Worm (Caenorhabditis elegans) whole organism, L2 larva: Measurements from ENCODE around the gene K04C2.7.
A peak's percentile ranks its signal among the peaks of the same experiment; 100 is the strongest.

Source experiments
- C34F6.9 ChIP-seq: fragments of 150-350 bp; optimal IDR thresholded peaks from 2 replicates; lab custom pipeline; 2014; ENCODE audit warnings: missing biosample characterization, missing genetic modification characterization
- F13H6.1 ChIP-seq: sonication (generic microtip); optimal IDR thresholded peaks from 2 replicates; lab custom pipeline; 2016; ENCODE audit warnings: missing genetic modification characterization, missing compliant biosample characterization
- R02D3.7 ChIP-seq: fragments of 150-350 bp; optimal IDR thresholded peaks from 2 replicates; lab custom pipeline; 2014; ENCODE audit warnings: missing biosample characterization, missing genetic modification characterization
- Y55F3AM.14 ChIP-seq: fragments of 200-800 bp; sonication (Bioruptor generic); optimal IDR thresholded peaks from 2 replicates; lab custom pipeline; 2018; ENCODE audit warnings: mild to moderate bottlenecking, missing genetic modification characterization, missing compliant biosample characterization
- ZK546.5 ChIP-seq: sonication (generic microtip); optimal IDR thresholded peaks from 2 replicates; lab custom pipeline; 2017; ENCODE audit warnings: missing biosample characterization, missing genetic modification characterization
- alr-1 ChIP-seq: fragments of 150-350 bp; optimal IDR thresholded peaks from 2 replicates; lab custom pipeline; 2014; ENCODE audit warnings: missing biosample characterization, missing genetic modification characterization
- aly-2 ChIP-seq: fragments of 150-350 bp; optimal IDR thresholded peaks from 2 replicates; lab custom pipeline; 2014; ENCODE audit warnings: missing biosample characterization, missing genetic modification characterization
- ama-1 ChIP-seq: fragments of 150-350 bp; optimal IDR thresholded peaks from 2 replicates; lab custom pipeline; 2018; ENCODE audit warnings: inconsistent platforms
- blmp-1 ChIP-seq: sonication (generic microtip); optimal IDR thresholded peaks from 2 replicates; lab custom pipeline; 2017; ENCODE audit warnings: missing genetic modification characterization, mild to moderate bottlenecking, missing compliant biosample characterization, antibody characterized with exemption, moderate library complexity; ENCODE audit not compliant: insufficient read depth
- ceh-16 ChIP-seq: fragments of 150-350 bp; optimal IDR thresholded peaks from 2 replicates; lab custom pipeline; 2014; ENCODE audit warnings: missing biosample characterization, missing genetic modification characterization
- ceh-82 ChIP-seq: fragments of 150-350 bp; optimal IDR thresholded peaks from 2 replicates; lab custom pipeline; 2014; ENCODE audit warnings: missing biosample characterization, missing genetic modification characterization
- crh-2 ChIP-seq: sonication (generic microtip); optimal IDR thresholded peaks from 2 replicates; lab custom pipeline; 2017; ENCODE audit warnings: missing biosample characterization, missing genetic modification characterization
- dmd-4 ChIP-seq: sonication (generic microtip); optimal IDR thresholded peaks from 2 replicates; lab custom pipeline; 2017; ENCODE audit warnings: missing biosample characterization, missing genetic modification characterization
- egl-27 ChIP-seq: sonication (generic microtip); optimal IDR thresholded peaks from 3 replicates; lab custom pipeline; 2017; ENCODE audit warnings: missing biosample characterization, missing genetic modification reagents, missing genetic modification characterization
- elt-1 ChIP-seq: fragments of 150-350 bp; optimal IDR thresholded peaks from 2 replicates; lab custom pipeline; 2014; ENCODE audit warnings: missing biosample characterization, missing genetic modification characterization
- elt-3 ChIP-seq: sonication (generic microtip); optimal IDR thresholded peaks from 2 replicates; lab custom pipeline; 2017; ENCODE audit warnings: missing biosample characterization, missing genetic modification characterization
- fos-1 ChIP-seq: fragments of 150-350 bp; optimal IDR thresholded peaks from 2 replicates; lab custom pipeline; 2014; ENCODE audit warnings: missing biosample characterization, missing genetic modification characterization
- gmeb-1 ChIP-seq: fragments of 150-350 bp; optimal IDR thresholded peaks from 2 replicates; lab custom pipeline; 2014; ENCODE audit warnings: missing biosample characterization, missing genetic modification characterization
- lin-11 ChIP-seq: fragments of 150-350 bp; sonication (generic microtip); optimal IDR thresholded peaks from 2 replicates; lab custom pipeline; 2014; ENCODE audit warnings: missing biosample characterization, missing genetic modification characterization, inconsistent platforms, mixed read lengths
- lin-13 ChIP-seq: fragments of 150-350 bp; optimal IDR thresholded peaks from 2 replicates; lab custom pipeline; 2014; ENCODE audit warnings: missing biosample characterization, missing genetic modification reagents, missing genetic modification characterization
- lin-39 ChIP-seq: fragments of 150-350 bp; optimal IDR thresholded peaks from 2 replicates; lab custom pipeline; 2014; ENCODE audit warnings: missing biosample characterization, missing genetic modification reagents, missing genetic modification characterization
- lsy-2 ChIP-seq, 2 experiments: fragments of 150-350 bp in 1 of 2; sonication (generic microtip) in 1 of 2; optimal IDR thresholded peaks; 2 replicates each; lab custom pipeline; 2014 to 2017; ENCODE audit warnings: missing biosample characterization in 2 of 2, missing genetic modification characterization in 2 of 2
- mab-5 ChIP-seq: fragments of 150-350 bp; optimal IDR thresholded peaks from 2 replicates; lab custom pipeline; 2014; ENCODE audit warnings: missing biosample characterization, missing genetic modification characterization
- mbf-1 ChIP-seq: sonication (generic microtip); optimal IDR thresholded peaks from 2 replicates; lab custom pipeline; 2017; ENCODE audit warnings: missing biosample characterization, missing genetic modification characterization
- mdl-1 ChIP-seq, 2 experiments: fragments of 150-350 bp in 1 of 2; sonication (generic microtip) in 1 of 2; optimal IDR thresholded peaks; 2 replicates each; lab custom pipeline; 2017; ENCODE audit warnings: missing biosample characterization in 2 of 2, missing genetic modification characterization in 2 of 2
- nhr-10 ChIP-seq: sonication (generic microtip); optimal IDR thresholded peaks from 2 replicates; lab custom pipeline; 2017; ENCODE audit warnings: missing biosample characterization, missing genetic modification characterization
- nhr-11 ChIP-seq: fragments of 150-350 bp; optimal IDR thresholded peaks from 2 replicates; lab custom pipeline; 2014; ENCODE audit warnings: missing biosample characterization, missing genetic modification characterization
- nhr-12 ChIP-seq: fragments of 150-350 bp; optimal IDR thresholded peaks from 2 replicates; lab custom pipeline; 2014; ENCODE audit warnings: missing biosample characterization, missing genetic modification characterization
- nhr-129 ChIP-seq: fragments of 150-350 bp; optimal IDR thresholded peaks from 2 replicates; lab custom pipeline; 2014; ENCODE audit warnings: missing biosample characterization, missing genetic modification characterization
- nhr-21 ChIP-seq: fragments of 150-350 bp; optimal IDR thresholded peaks from 2 replicates; lab custom pipeline; 2014; ENCODE audit warnings: missing biosample characterization, missing genetic modification characterization
- nhr-23 ChIP-seq: fragments of 150-350 bp; optimal IDR thresholded peaks from 2 replicates; lab custom pipeline; 2014; ENCODE audit warnings: missing biosample characterization, missing genetic modification reagents, missing genetic modification characterization
- nhr-237 ChIP-seq: fragments of 150-350 bp; optimal IDR thresholded peaks from 2 replicates; lab custom pipeline; 2014; ENCODE audit warnings: missing biosample characterization, missing genetic modification characterization
- nhr-25 ChIP-seq: fragments of 150-350 bp; sonication (generic microtip); optimal IDR thresholded peaks from 3 replicates; lab custom pipeline; 2014; ENCODE audit warnings: missing biosample characterization, missing genetic modification characterization
- nhr-6 ChIP-seq: fragments of 150-350 bp; optimal IDR thresholded peaks from 2 replicates; lab custom pipeline; 2014; ENCODE audit warnings: missing biosample characterization, missing genetic modification characterization
- nhr-77 ChIP-seq: fragments of 150-350 bp; optimal IDR thresholded peaks from 2 replicates; lab custom pipeline; 2014; ENCODE audit warnings: missing biosample characterization, missing genetic modification characterization
- peb-1 ChIP-seq: fragments of 150-350 bp; optimal IDR thresholded peaks from 2 replicates; lab custom pipeline; 2014; ENCODE audit warnings: missing biosample characterization, missing genetic modification characterization
- sem-4 ChIP-seq: fragments of 150-350 bp; optimal IDR thresholded peaks from 2 replicates; lab custom pipeline; 2014; ENCODE audit warnings: missing biosample characterization, missing genetic modification reagents, missing genetic modification characterization
- skn-1 ChIP-seq: sonication (generic microtip); optimal IDR thresholded peaks from 2 replicates; lab custom pipeline; 2017; ENCODE audit warnings: missing biosample characterization, missing genetic modification characterization
- sma-3 ChIP-seq: sonication (generic microtip); optimal IDR thresholded peaks from 2 replicates; lab custom pipeline; 2016; ENCODE audit warnings: missing genetic modification reagents, missing genetic modification characterization, missing compliant biosample characterization
- sma-9 ChIP-seq, 2 experiments: fragments of 150-350 bp in 1 of 2; sonication (generic microtip) in 1 of 2; optimal IDR thresholded peaks; 2 replicates each; lab custom pipeline; 2014 to 2016; ENCODE audit warnings: missing genetic modification characterization in 2 of 2, mild to moderate bottlenecking in 1 of 2, missing biosample characterization in 1 of 2, missing compliant biosample characterization in 1 of 2, missing genetic modification reagents in 1 of 2, moderate library complexity in 1 of 2
- snpc-4 ChIP-seq: fragments of 150-350 bp; optimal IDR thresholded peaks from 2 replicates; lab custom pipeline; 2014; ENCODE audit warnings: missing biosample characterization, missing genetic modification characterization
- unc-39 ChIP-seq: fragments of 150-350 bp; optimal IDR thresholded peaks from 2 replicates; lab custom pipeline; 2014; ENCODE audit warnings: missing biosample characterization, missing genetic modification characterization
- unc-55 ChIP-seq: fragments of 150-350 bp; sonication (generic microtip); optimal IDR thresholded peaks from 3 replicates; lab custom pipeline; 2014; ENCODE audit warnings: missing biosample characterization, missing genetic modification reagents, missing genetic modification characterization
- unc-62 ChIP-seq: fragments of 150-350 bp; optimal IDR thresholded peaks from 2 replicates; lab custom pipeline; 2014; ENCODE audit warnings: missing biosample characterization, missing genetic modification reagents, missing genetic modification characterization
- zag-1 ChIP-seq: fragments of 150-350 bp; optimal IDR thresholded peaks from 2 replicates; lab custom pipeline; 2014; ENCODE audit warnings: missing biosample characterization, missing genetic modification characterization
- ztf-1 ChIP-seq: fragments of 200-800 bp; sonication (Bioruptor generic); conservative IDR thresholded peaks from 2 replicates; pipeline ENCODE4 v1.3.6; 2022; ENCODE audit warnings: missing genetic modification characterization, missing compliant biosample characterization
- ztf-11 ChIP-seq: sonication (generic microtip); optimal IDR thresholded peaks from 2 replicates; lab custom pipeline; 2017; ENCODE audit warnings: missing biosample characterization, missing genetic modification characterization
- ztf-4 ChIP-seq: fragments of 150-350 bp; optimal IDR thresholded peaks from 2 replicates; lab custom pipeline; 2014; ENCODE audit warnings: missing biosample characterization, missing genetic modification characterization

The K04C2.7 gene

DNA sequence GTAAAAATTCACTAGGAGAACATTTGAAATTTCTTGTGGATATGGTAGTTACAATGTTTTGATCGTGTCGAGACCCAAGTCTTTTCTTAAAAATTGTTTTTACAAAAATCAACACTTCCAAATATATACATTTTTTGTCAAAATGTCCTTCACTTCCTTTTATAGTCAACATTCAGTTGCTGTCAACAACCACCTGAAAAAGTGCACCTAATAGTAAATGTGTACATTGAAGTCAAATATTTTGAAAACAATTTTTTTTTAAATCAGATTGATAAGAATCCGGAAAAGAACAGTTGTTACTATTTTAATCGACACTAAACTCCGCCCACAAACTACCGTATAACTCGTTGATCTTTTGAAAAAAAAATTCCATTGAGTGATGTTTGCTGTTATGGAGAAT lies 14.8 kb downstream of the K04C2.7 start:
- TF ChIP-seq gmeb-1 (tag; lab: Kevin White, UChicago) (no peak), nhr-129 (tag; lab: Kevin White, UChicago) (no peak), nhr-21 (tag; lab: Kevin White, UChicago) (no peak), sma-3 (GFP tag; lab: Kevin White, UChicago) (no peak), lsy-2 (tag; optimal IDR thresholded peaks at IDR 0.05; lab: Kevin White, UChicago) (no peak), skn-1 (no peak), ztf-4 (tag; lab: Kevin White, UChicago) (no peak), ztf-11 (tag; lab: Kevin White, UChicago) (no peak), egl-27 (tag; lab: Kevin White, UChicago) (no peak), ceh-82 (tag; lab: Kevin White, UChicago) (no peak)
- TF ChIP-seq, all 48 proteins: peak for 0

DNA sequence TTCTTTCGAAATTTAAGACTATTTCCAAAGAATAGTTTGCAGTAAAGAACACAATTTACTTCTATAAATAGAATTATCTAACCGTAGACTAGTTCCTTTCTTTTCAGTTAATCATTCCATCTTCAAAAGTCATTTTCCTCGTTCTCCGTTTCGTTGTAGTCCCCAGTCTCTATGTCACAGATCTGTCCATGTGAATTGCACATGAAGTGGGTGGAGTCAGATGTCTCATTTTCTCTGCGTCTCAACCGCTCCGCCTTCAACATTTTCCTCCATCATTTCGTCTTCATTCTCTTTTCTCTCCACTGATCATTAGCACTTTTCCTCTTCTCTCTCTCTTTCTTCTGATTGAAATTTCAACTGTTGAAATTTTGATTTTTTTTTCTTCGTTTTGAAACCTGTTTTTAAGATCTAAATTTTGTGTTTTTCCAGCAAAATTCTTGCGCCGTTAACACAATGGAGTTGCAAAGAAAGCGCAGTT lies 16.7 kb downstream of the K04C2.7 start, which contains the start of gene T07E3.4:
T07E3.4 (plus strand) TSS at position 428 of the 478 bp plus-strand sequence.
- TF ChIP-seq Y55F3AM.14 (GFP tag; lab: Kevin White, UChicago) (no peak), C34F6.9 (tag; lab: Kevin White, UChicago) (peak; percentile 94), dmd-4 (tag; lab: Kevin White, UChicago) (no peak), nhr-129 (tag; lab: Kevin White, UChicago) (peak; percentile 86), gmeb-1 (tag; lab: Kevin White, UChicago) (peak; percentile 68), aly-2 (tag; lab: Kevin White, UChicago) (no peak), nhr-21 (tag; lab: Kevin White, UChicago) (peak; percentile 90), ztf-1 (GFP tag; lab: Robert Waterston, UW) (no peak), unc-55 (GFP tag; lab: Kevin White, UChicago) (peak; percentile 61), zag-1 (tag; lab: Kevin White, UChicago) (no peak), fos-1 (tag; lab: Kevin White, UChicago) (peak; percentile 58), ceh-82 (tag; lab: Kevin White, UChicago) (no peak), nhr-11 (tag; lab: Kevin White, UChicago) (no peak), egl-27 (tag; lab: Kevin White, UChicago) (peak; percentile 96), unc-39 (tag; lab: Kevin White, UChicago) (no peak), elt-3 (tag; lab: Kevin White, UChicago) (no peak), elt-1 (tag; lab: Kevin White, UChicago) (no peak), nhr-10 (tag; lab: Kevin White, UChicago) (no peak), nhr-6 (tag; lab: Kevin White, UChicago) (peak; percentile 87), blmp-1 (tag; lab: Kevin White, UChicago) (peak; percentile 66), R02D3.7 (tag; lab: Kevin White, UChicago) (no peak), nhr-237 (no peak), ceh-16 (no peak), ama-1 (lab: Kevin White, UChicago) (peak; percentile 84), nhr-23 (tag; lab: Kevin White, UChicago) (no peak), nhr-12 (no peak), lin-39 (tag; lab: Kevin White, UChicago) (peak; percentile 27), sem-4 (peak; percentile 79), unc-62 (no peak), nhr-25 (tag; lab: Kevin White, UChicago) (peak; percentile 90), sma-3 (GFP tag; lab: Kevin White, UChicago) (peak; percentile 95), sma-9 (GFP tag; optimal IDR thresholded peaks at IDR 0.05; lab: Kevin White, UChicago) (peak; percentile 98), sma-9 (tag; optimal IDR thresholded peaks at IDR 0.05; lab: Kevin White, UChicago) (no peak), alr-1 (tag; lab: Kevin White, UChicago) (no peak), snpc-4 (no peak), ztf-4 (tag; lab: Kevin White, UChicago) (peak; percentile 83), crh-2 (peak; percentile 91), F13H6.1 (tag; lab: Kevin White, UChicago) (peak; percentile 83), peb-1 (tag; lab: Kevin White, UChicago) (no peak), lin-13 (peak; percentile 47), ztf-11 (tag; lab: Kevin White, UChicago) (no peak), lin-11 (tag; lab: Kevin White, UChicago) (no peak), ZK546.5 (tag; lab: Kevin White, UChicago) (no peak), skn-1 (no peak), nhr-77 (tag; lab: Kevin White, UChicago) (no peak), lsy-2 (tag; optimal IDR thresholded peaks at IDR 0.05; lab: Kevin White, UChicago) (peak; percentile 40 to 86), mdl-1 (tag; optimal IDR thresholded peaks at IDR 0.05; lab: Kevin White, UChicago) (no peak), mbf-1 (no peak), mab-5 (peak; percentile 21)
- TF ChIP-seq, all 48 proteins: peak for 21
